Fruit fly (Drosophila melanogaster) whole organism, pupa: Measurements from ENCODE around the gene Rbp1-like.

Experiments used
- CG13204 ChIP-seq: fragments of 200-800 bp; sonication (Bioruptor generic); optimal IDR thresholded peaks from 2 replicates; lab custom pipeline; 2018; ENCODE audit warnings: missing biosample characterization, mild to moderate bottlenecking, missing genetic modification characterization, moderate library complexity
- EcR ChIP-seq: fragments of 200-800 bp; sonication (Bioruptor generic); optimal IDR thresholded peaks from 3 replicates; lab custom pipeline; 2019; ENCODE audit warnings: missing biosample characterization, missing genetic modification characterization, mild to moderate bottlenecking, moderate library complexity, missing genetic modification reagents
- Pif1A ChIP-seq: fragments of 200-800 bp; sonication (Bioruptor generic); optimal IDR thresholded peaks from 3 replicates; lab custom pipeline; 2016; ENCODE audit warnings: missing biosample characterization, missing genetic modification characterization

dm6 chrX:13391174-13392040 lies 6.7 kb upstream of the Rbp1-like start:
- TF ChIP-seq Pif1A (GFP tag; lab: Kevin White, UChicago) (no peak), EcR (GFP tag; lab: Kevin White, UChicago) (no peak), CG13204 (no peak)
